Fruit fly (Drosophila melanogaster): ENCODE results near the gene Idh3b.

Idh3b gene

dm6 chr3R:22018777-22019420 lies at the start of gene Idh3b:
Gene Idh3b (minus strand): TSS chr3R:22019382.
- TF ChIP-seq net (GFP tag; optimal IDR thresholded peaks at IDR 0.05) (no peak), Ets96B (tag; optimal IDR thresholded peaks at IDR 0.05) (no peak), Eip93F (GFP tag; optimal IDR thresholded peaks at IDR 0.05) (no peak), Sox14 (GFP tag; optimal IDR thresholded peaks at IDR 0.05) (peak; percentile 55), OdsH (GFP tag; optimal IDR thresholded peaks at IDR 0.05) (no peak), CG6276 (GFP tag; optimal IDR thresholded peaks at IDR 0.05) (no peak), CG8319 (GFP tag; optimal IDR thresholded peaks at IDR 0.05) (no peak), CG11294 (GFP tag; IDR thresholded peaks at IDR 0.05) (no peak), Hr4 (GFP tag; optimal IDR thresholded peaks at IDR 0.05) (no peak), dac (GFP tag; optimal IDR thresholded peaks at IDR 0.05) (no peak), CG16779 (tag; optimal IDR thresholded peaks at IDR 0.05) (no peak), Hr38 (GFP tag; optimal IDR thresholded peaks at IDR 0.05) (no peak), ss (GFP tag; optimal IDR thresholded peaks at IDR 0.05) (peak in 1 of 2 experiments; percentile 26), salr (GFP tag; optimal IDR thresholded peaks at IDR 0.05) (no peak), CG34406 (GFP tag; optimal IDR thresholded peaks at IDR 0.05) (no peak), CG1621 (tag; optimal IDR thresholded peaks at IDR 0.05) (no peak), Lpt (GFP tag; optimal IDR thresholded peaks at IDR 0.05) (no peak), CG11762 (GFP tag; optimal IDR thresholded peaks at IDR 0.05; ENCODE audit: insufficient read depth) (no peak), Smox (GFP tag; optimal IDR thresholded peaks at IDR 0.05) (no peak), fd85E (GFP tag; optimal IDR thresholded peaks at IDR 0.05) (no peak), eg (GFP tag; IDR thresholded peaks at IDR 0.05) (no peak), svp (GFP tag) (no peak), CG15336 (GFP tag; IDR thresholded peaks at IDR 0.05) (no peak), CG6854 (GFP tag; optimal IDR thresholded peaks at IDR 0.05) (no peak), CG11902 (GFP tag; optimal IDR thresholded peaks at IDR 0.05) (peak; percentile 21), CG31627 (GFP tag; optimal IDR thresholded peaks at IDR 0.05) (peak; percentile 53), fd59A (GFP tag; optimal IDR thresholded peaks at IDR 0.05) (no peak), spab (GFP tag; optimal IDR thresholded peaks at IDR 0.05) (no peak), Sox102F (GFP tag; optimal IDR thresholded peaks at IDR 0.05) (no peak), Ets21C (GFP tag; optimal IDR thresholded peaks at IDR 0.05) (peak; percentile 29), CG32006 (GFP tag; optimal IDR thresholded peaks at IDR 0.05) (no peak), vri (GFP tag; optimal IDR thresholded peaks at IDR 0.05) (peak; percentile 70), topi (GFP tag; optimal IDR thresholded peaks at IDR 0.05) (peak; percentile 54), CG6792 (GFP tag; optimal IDR thresholded peaks at IDR 0.05) (peak; percentile 29), Hr39 (GFP tag; optimal IDR thresholded peaks at IDR 0.05) (peak; percentile 55), CG8632 (GFP tag; optimal IDR thresholded peaks at IDR 0.05) (no peak), CG7368 (GFP tag; optimal IDR thresholded peaks at IDR 0.05) (no peak), cyc (GFP tag; optimal IDR thresholded peaks at IDR 0.05) (peak; percentile 56), CG6163 (GFP tag; IDR thresholded peaks at IDR 0.05) (no peak; the same call in 1 of the 3 replicates), acj6 (GFP tag; optimal IDR thresholded peaks at IDR 0.05) (peak; percentile 50), dsx (GFP tag; optimal IDR thresholded peaks at IDR 0.05; ENCODE audit: poor library complexity, severe bottlenecking) (peak; percentile 30), Eip78C (GFP tag) (peak; percentile 76), CG4318 (GFP tag; optimal IDR thresholded peaks at IDR 0.05) (no peak), achi (GFP tag; optimal IDR thresholded peaks at IDR 0.05) (no peak), CG8119 (GFP tag; IDR thresholded peaks at IDR 0.05) (no peak; the same call in 2 of the 3 replicates), Sox15 (GFP tag; optimal IDR thresholded peaks at IDR 0.05) (peak; percentile 16), CG9139 (GFP tag; optimal IDR thresholded peaks at IDR 0.05) (no peak), Met (GFP tag; optimal IDR thresholded peaks at IDR 0.05) (no peak), lz (GFP tag; optimal IDR thresholded peaks at IDR 0.05) (peak; percentile 62), CG10669 (GFP tag; optimal IDR thresholded peaks at IDR 0.05) (no peak), Eip75B (GFP tag; optimal IDR thresholded peaks at IDR 0.05) (no peak), esn (GFP tag; optimal IDR thresholded peaks at IDR 0.05) (peak; percentile 64)
